Worm (Caenorhabditis elegans): ENCODE results near the gene bpnt-1.

DNA sequence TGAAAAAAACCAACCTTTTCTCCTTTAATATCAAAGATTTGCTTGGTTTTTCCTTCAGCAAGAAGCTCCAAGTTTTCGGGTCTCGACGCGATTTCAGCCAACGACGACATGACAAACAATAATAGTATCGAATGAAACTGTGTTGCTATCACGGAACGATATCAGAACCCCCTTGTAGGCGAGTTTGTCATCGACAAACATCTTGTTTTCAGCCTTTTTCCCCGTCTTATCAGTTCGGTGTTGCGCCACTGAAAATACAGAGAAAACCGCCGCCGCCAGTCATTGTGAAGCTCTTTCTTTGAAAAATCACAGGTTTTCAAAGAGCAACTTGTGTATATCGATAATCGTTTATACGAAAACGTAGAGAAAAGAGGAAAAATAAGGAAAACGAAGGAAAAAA, 47.6 kb upstream of the bpnt-1 start, which contains the start of gene paic-1:
- TF ChIP-seq him-1 (tag; optimal IDR thresholded peaks at IDR 0.05) (no peak), W03F9.2 (tag; optimal IDR thresholded peaks at IDR 0.05) (no peak)

Data from whole organism, L4/young adult.